Worm (Caenorhabditis elegans): ENCODE results near the gene srx-122.

The srx-122 gene

ce11 chrV:3267950-3268349, 29.7 kb downstream of the srx-122 start, which contains the start of gene T28A11.18:
TSS of gene T28A11.18 (minus strand) at chrV:3268050.
- no peak for TF ChIP-seq unc-62 (GFP tag; optimal IDR thresholded peaks at IDR 0.05)

- TF ChIP-seq unc-62 (GFP tag; optimal IDR thresholded peaks at IDR 0.05) = no peak
These were observed 31.5 kb downstream of the srx-122 start, which contains the start of gene T28A11.17 for ce11 chrV:3266189-3266588. TSS of gene T28A11.17 (minus strand) at chrV:3266289.

ce11 chrV:3260075-3260474, 37.6 kb downstream of the srx-122 start, which contains the start of gene srbc-5:
TSS of gene srbc-5 (plus strand) at chrV:3260375.
- no peak for TF ChIP-seq unc-62 (GFP tag; optimal IDR thresholded peaks at IDR 0.05)

- TF ChIP-seq unc-62 (GFP tag; optimal IDR thresholded peaks at IDR 0.05) = no peak
These were observed 38.5 kb downstream of the srx-122 start, which contains the start of gene T28A11.16 for ce11 chrV:3259168-3259622. TSS of gene T28A11.16 (minus strand) at chrV:3259218.

ce11 chrV:3257277-3257676, 40.4 kb downstream of the srx-122 start, which contains the start of gene T28A11.22:
TSS of gene T28A11.22 (plus strand) at chrV:3257577.
- no peak for TF ChIP-seq unc-62 (GFP tag; optimal IDR thresholded peaks at IDR 0.05)

ce11 chrV:3256809-3257208, 40.9 kb downstream of the srx-122 start:
- TF ChIP-seq unc-62 (GFP tag; optimal IDR thresholded peaks at IDR 0.05) = no peak

- TF ChIP-seq unc-62 (GFP tag; optimal IDR thresholded peaks at IDR 0.05) = no peak
These were observed 41.6 kb downstream of the srx-122 start, which contains the start of gene srt-63 for ce11 chrV:3256051-3256450. TSS of gene srt-63 (minus strand) at chrV:3256151.

ce11 chrV:3250153-3250552, 47.5 kb downstream of the srx-122 start, which contains the start of gene T28A11.13:
TSS of gene T28A11.13 (minus strand) at chrV:3250253.
- TF ChIP-seq unc-62 (GFP tag; optimal IDR thresholded peaks at IDR 0.05) = no peak

ce11 chrV:3247515-3247914, 50.1 kb downstream of the srx-122 start, which contains the start of gene srj-8:
TSS of gene srj-8 (plus strand) at chrV:3247815.
- TF ChIP-seq unc-62 (GFP tag; optimal IDR thresholded peaks at IDR 0.05) = no peak

Measured in whole organism, dauer.